Fruit fly (Drosophila melanogaster) whole organism, embryonic: ENCODE data around the gene SmydA-9.
A peak's percentile ranks its signal among the peaks of the same experiment; 100 is the strongest.

Experiments
- B-H1 ChIP-seq: fragments of 200-800 bp; sonication (Bioruptor generic); IDR thresholded peaks from 3 replicates; pipeline ENCODE4 v1.3.6; 2022; ENCODE audit warnings: missing biosample characterization, missing genetic modification characterization
- CG10147 ChIP-seq: fragments of 200-800 bp; sonication (Bioruptor generic); optimal IDR thresholded peaks from 2 replicates; lab custom pipeline; 2019; ENCODE audit warnings: missing biosample characterization, mild to moderate bottlenecking, missing genetic modification characterization, moderate library complexity
- CG10267 ChIP-seq: fragments of 200-800 bp; sonication (Bioruptor generic); optimal IDR thresholded peaks from 2 replicates; lab custom pipeline; 2018; ENCODE audit warnings: missing biosample characterization, mild to moderate bottlenecking, missing genetic modification characterization, moderate library complexity
- CG11398 ChIP-seq: fragments of 200-800 bp; sonication (Bioruptor generic); optimal IDR thresholded peaks from 2 replicates; lab custom pipeline; 2016; ENCODE audit warnings: missing biosample characterization, missing genetic modification characterization
- CG14710 ChIP-seq: fragments of 200-800 bp; sonication (Bioruptor generic); optimal IDR thresholded peaks from 3 replicates; lab custom pipeline; 2019; ENCODE audit warnings: missing biosample characterization, mild to moderate bottlenecking, missing genetic modification characterization, moderate library complexity
- CG14965 ChIP-seq: fragments of 200-800 bp; sonication (Bioruptor generic); optimal IDR thresholded peaks from 2 replicates; lab custom pipeline; 2016; ENCODE audit warnings: missing biosample characterization, missing genetic modification characterization, borderline replicate concordance
- CG15696 ChIP-seq: fragments of 200-800 bp; sonication (Bioruptor generic); optimal IDR thresholded peaks from 2 replicates; lab custom pipeline; 2019; ENCODE audit warnings: missing biosample characterization, mild to moderate bottlenecking, missing genetic modification characterization, moderate library complexity
- CG17186 ChIP-seq: fragments of 200-800 bp; sonication (Bioruptor generic); optimal IDR thresholded peaks from 3 replicates; lab custom pipeline; 2017; ENCODE audit warnings: missing biosample characterization, missing genetic modification reagents, missing genetic modification characterization
- CG18262 ChIP-seq: fragments of 200-800 bp; optimal IDR thresholded peaks from 3 replicates; lab custom pipeline; 2019; ENCODE audit warnings: missing biosample characterization, mild to moderate bottlenecking, missing genetic modification characterization, moderate library complexity
- CG3407 ChIP-seq: fragments of 200-800 bp; sonication (Bioruptor generic); optimal IDR thresholded peaks from 2 replicates; lab custom pipeline; 2018; ENCODE audit warnings: missing biosample characterization, mild to moderate bottlenecking, missing genetic modification characterization
- CG4730 ChIP-seq: fragments of 200-800 bp; sonication (Bioruptor generic); IDR thresholded peaks from 2 replicates; pipeline ENCODE4 v1.3.6; 2022; ENCODE audit warnings: missing biosample characterization, missing genetic modification characterization
- CG7357 ChIP-seq: fragments of 200-800 bp; sonication (Bioruptor generic); IDR thresholded peaks from 3 replicates; pipeline ENCODE4 v1.3.6; 2022; ENCODE audit warnings: missing biosample characterization, missing genetic modification characterization
- CG7963 ChIP-seq: fragments of 200-800 bp; sonication (Bioruptor generic); IDR thresholded peaks from 3 replicates; pipeline ENCODE4 v1.3.6; 2022; ENCODE audit warnings: missing biosample characterization, missing genetic modification characterization; ENCODE audit not compliant: partially characterized antibody
- CG7987 ChIP-seq: fragments of 200-800 bp; sonication (Bioruptor generic); optimal IDR thresholded peaks from 2 replicates; lab custom pipeline; 2018; ENCODE audit warnings: missing biosample characterization, mild to moderate bottlenecking, missing genetic modification characterization, moderate library complexity
- CG8290 ChIP-seq, 3 experiments: fragments of 200-800 bp; sonication (Bioruptor generic); optimal IDR thresholded peaks; 2 replicates each; lab custom pipeline; 2016 to 2019; ENCODE audit warnings: missing biosample characterization in 3 of 3, missing genetic modification characterization in 3 of 3, mild to moderate bottlenecking in 2 of 3, moderate library complexity in 1 of 3
- D19A ChIP-seq: fragments of 200-800 bp; optimal IDR thresholded peaks from 3 replicates; lab custom pipeline; 2019; ENCODE audit warnings: missing biosample characterization, mild to moderate bottlenecking, missing genetic modification characterization, moderate library complexity
- Dip3 ChIP-seq: fragments of 200-800 bp; sonication (Bioruptor generic); optimal IDR thresholded peaks from 3 replicates; lab custom pipeline; 2016; ENCODE audit warnings: missing biosample characterization, missing genetic modification characterization
- Eip74EF ChIP-seq, 2 experiments: fragments of 200-800 bp in 1 of 2; fragments of >200 bp in 1 of 2; sonication (Bioruptor generic) in 1 of 2; optimal IDR thresholded peaks; 2 replicates each; lab custom pipeline; 2017 to 2019; ENCODE audit warnings: missing biosample characterization in 2 of 2, missing genetic modification characterization in 2 of 2, mild to moderate bottlenecking in 1 of 2, moderate library complexity in 1 of 2
- Hsf ChIP-seq: fragments of 200-800 bp; sonication (Bioruptor generic); optimal IDR thresholded peaks from 3 replicates; lab custom pipeline; 2016; ENCODE audit warnings: missing biosample characterization, missing genetic modification characterization
- MESR4 ChIP-seq: fragments of 200-800 bp; sonication (Bioruptor generic); optimal IDR thresholded peaks from 2 replicates; lab custom pipeline; 2018; ENCODE audit warnings: missing biosample characterization, mild to moderate bottlenecking, missing genetic modification characterization, moderate library complexity
- NC2α ChIP-seq: fragments of 200-800 bp; sonication (Bioruptor generic); optimal IDR thresholded peaks from 2 replicates; lab custom pipeline; 2016; ENCODE audit warnings: missing biosample characterization, missing genetic modification characterization
- NK7.1 ChIP-seq: fragments of 200-800 bp; sonication (Bioruptor generic); optimal IDR thresholded peaks from 3 replicates; lab custom pipeline; 2016; ENCODE audit warnings: missing biosample characterization, missing genetic modification characterization
- Oli ChIP-seq: fragments of 200-800 bp; sonication (Bioruptor generic); optimal IDR thresholded peaks from 2 replicates; lab custom pipeline; 2018; ENCODE audit warnings: missing biosample characterization, mild to moderate bottlenecking, missing genetic modification characterization, moderate library complexity
- Six4 ChIP-seq: fragments of 200-800 bp; sonication (Bioruptor generic); optimal IDR thresholded peaks from 2 replicates; lab custom pipeline; 2016; ENCODE audit warnings: missing biosample characterization, missing genetic modification characterization
- Spps ChIP-seq: fragments of 200-800 bp; sonication (Bioruptor generic); optimal IDR thresholded peaks from 2 replicates; lab custom pipeline; 2018; ENCODE audit warnings: missing biosample characterization, mild to moderate bottlenecking, missing genetic modification characterization
- TFAM ChIP-seq: fragments of 200-800 bp; sonication (Bioruptor generic); optimal IDR thresholded peaks from 2 replicates; lab custom pipeline; 2017; ENCODE audit warnings: missing biosample characterization, missing genetic modification characterization, inconsistent platforms
- Tbp ChIP-seq: fragments of >200 bp; optimal IDR thresholded peaks from 2 replicates; lab custom pipeline; 2018; ENCODE audit warnings: missing biosample characterization, missing genetic modification characterization
- Xrp1 ChIP-seq: fragments of 200-800 bp; sonication (Bioruptor generic); IDR thresholded peaks from 2 replicates; pipeline ENCODE4 v1.3.6; 2022; ENCODE audit warnings: missing biosample characterization, missing genetic modification characterization
- btn ChIP-seq: fragments of 200-800 bp; sonication (Bioruptor generic); optimal IDR thresholded peaks from 2 replicates; lab custom pipeline; 2016; ENCODE audit warnings: missing biosample characterization, missing genetic modification characterization
- cad ChIP-seq: fragments of >200 bp; optimal IDR thresholded peaks from 2 replicates; lab custom pipeline; 2017; ENCODE audit warnings: missing biosample characterization, missing genetic modification characterization
- caup ChIP-seq: fragments of 200-800 bp; sonication (Bioruptor generic); optimal IDR thresholded peaks from 3 replicates; lab custom pipeline; 2017; ENCODE audit warnings: missing biosample characterization, mild to moderate bottlenecking, missing genetic modification characterization, moderate library complexity; ENCODE audit not compliant: severe bottlenecking
- dati ChIP-seq: fragments of 200-800 bp; sonication (Bioruptor generic); IDR thresholded peaks from 2 replicates; pipeline ENCODE4 v1.3.6; 2022; ENCODE audit warnings: missing biosample characterization, missing genetic modification characterization
- ewg ChIP-seq: fragments of 200-800 bp; sonication (Bioruptor generic); optimal IDR thresholded peaks from 3 replicates; lab custom pipeline; 2017; ENCODE audit warnings: mild to moderate bottlenecking, missing biosample characterization, missing genetic modification reagents, missing genetic modification characterization
- exex ChIP-seq: fragments of 200-800 bp; sonication (Bioruptor generic); optimal IDR thresholded peaks from 4 replicates; lab custom pipeline; 2018; ENCODE audit warnings: missing biosample characterization, mild to moderate bottlenecking, missing genetic modification characterization, moderate library complexity
- fd96Cb ChIP-seq: fragments of 200-800 bp; sonication (Bioruptor generic); optimal IDR thresholded peaks from 2 replicates; lab custom pipeline; 2018; ENCODE audit warnings: missing biosample characterization, mild to moderate bottlenecking, missing genetic modification characterization, moderate library complexity
- fu2 ChIP-seq: fragments of 200-800 bp; sonication (Bioruptor generic); optimal IDR thresholded peaks from 2 replicates; lab custom pipeline; 2016; ENCODE audit warnings: missing biosample characterization, missing genetic modification characterization
- gcm ChIP-seq: fragments of 200-800 bp; sonication (Bioruptor generic); optimal IDR thresholded peaks from 2 replicates; lab custom pipeline; 2019; ENCODE audit warnings: missing biosample characterization, mild to moderate bottlenecking, missing genetic modification characterization, moderate library complexity
- gem ChIP-seq: fragments of 200-800 bp; sonication (Bioruptor generic); optimal IDR thresholded peaks from 2 replicates; lab custom pipeline; 2019; ENCODE audit warnings: missing biosample characterization, mild to moderate bottlenecking, missing genetic modification characterization, moderate library complexity
- insv ChIP-seq, 2 experiments: fragments of 200-800 bp; sonication (Bioruptor generic); optimal IDR thresholded peaks; 3 replicates each; lab custom pipeline; 2016 to 2018; ENCODE audit warnings: missing biosample characterization in 2 of 2, missing genetic modification characterization in 2 of 2
- inv ChIP-seq: fragments of 200-800 bp; sonication (Bioruptor generic); IDR thresholded peaks from 2 replicates; pipeline ENCODE4 v1.3.6; 2022; ENCODE audit warnings: missing biosample characterization, missing genetic modification characterization; ENCODE audit not compliant: partially characterized antibody
- lola ChIP-seq, 3 experiments: fragments of >200 bp in 2 of 3; fragments of 200-800 bp in 1 of 3; sonication (Bioruptor generic) in 1 of 3; optimal IDR thresholded peaks; 2 replicates each; lab custom pipeline; 2017 to 2019; ENCODE audit warnings: missing biosample characterization in 3 of 3, missing genetic modification characterization in 3 of 3, mild to moderate bottlenecking in 1 of 3, moderate library complexity in 1 of 3
- maf-S ChIP-seq: fragments of 200-800 bp; sonication (Bioruptor generic); optimal IDR thresholded peaks from 2 replicates; lab custom pipeline; 2016; ENCODE audit warnings: missing biosample characterization, missing genetic modification characterization
- nerfin-1 ChIP-seq: fragments of 200-800 bp; sonication (Bioruptor generic); optimal IDR thresholded peaks from 3 replicates; lab custom pipeline; 2019; ENCODE audit warnings: missing biosample characterization, mild to moderate bottlenecking, missing genetic modification characterization, moderate library complexity
- oc ChIP-seq: fragments of 200-800 bp; sonication (Bioruptor generic); optimal IDR thresholded peaks from 2 replicates; lab custom pipeline; 2018; ENCODE audit warnings: missing biosample characterization, mild to moderate bottlenecking, missing genetic modification characterization, moderate library complexity
- odd ChIP-seq: fragments of 200-800 bp; sonication (Bioruptor generic); optimal IDR thresholded peaks from 2 replicates; lab custom pipeline; 2017; ENCODE audit warnings: missing biosample characterization, mild to moderate bottlenecking, missing genetic modification characterization
- slbo ChIP-seq: fragments of 200-800 bp; sonication (Bioruptor generic); IDR thresholded peaks from 2 replicates; pipeline ENCODE4 v1.3.6; 2022; ENCODE audit warnings: missing biosample characterization, missing genetic modification characterization
- sr ChIP-seq: fragments of 200-800 bp; sonication (Bioruptor generic); IDR thresholded peaks from 3 replicates; pipeline ENCODE4 v1.3.6; 2022; ENCODE audit warnings: missing biosample characterization, missing genetic modification characterization
- tap ChIP-seq: fragments of 200-800 bp; optimal IDR thresholded peaks from 3 replicates; lab custom pipeline; 2019; ENCODE audit warnings: missing biosample characterization, mild to moderate bottlenecking, missing genetic modification characterization, moderate library complexity
- unpg ChIP-seq: fragments of 200-800 bp; sonication (Bioruptor generic); optimal IDR thresholded peaks from 3 replicates; lab custom pipeline; 2018; ENCODE audit warnings: missing biosample characterization, mild to moderate bottlenecking, missing genetic modification characterization, moderate library complexity
- yki ChIP-seq: fragments of >200 bp; optimal IDR thresholded peaks from 3 replicates; lab custom pipeline; 2018

Gene SmydA-9

DNA sequence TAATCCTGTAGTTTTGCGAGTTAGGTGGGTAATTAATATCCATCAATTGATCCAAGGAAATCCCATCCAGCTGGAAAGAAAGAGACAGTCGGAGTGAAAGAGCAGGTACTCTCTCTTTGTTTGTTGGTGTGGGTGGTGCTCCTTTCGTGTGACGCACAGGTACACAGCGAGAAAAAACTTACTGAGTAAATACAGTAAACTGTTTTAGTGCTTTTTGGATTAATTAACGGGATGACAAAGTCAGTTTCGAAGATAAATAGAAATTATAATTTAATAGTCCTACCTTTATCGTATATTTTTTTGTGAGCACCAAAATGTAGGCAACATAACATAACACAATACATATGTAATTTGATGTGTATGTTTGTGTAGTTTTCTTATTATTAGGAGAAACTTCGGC is 37.4 kb upstream of the SmydA-9 start (continued):
- TF ChIP-seq insv (GFP tag; optimal IDR thresholded peaks at IDR 0.05; lab: Kevin White, UChicago): no peak
- no peak for TF ChIP-seq maf-S (GFP tag; lab: Kevin White, UChicago)
- peak; percentile 8 for TF ChIP-seq D19A (tag; lab: Kevin White, UChicago)
- TF ChIP-seq caup (GFP tag; lab: Kevin White, UChicago): no peak
- no peak for TF ChIP-seq Tbp (GFP tag; lab: Kevin White, UChicago)
- TF ChIP-seq slbo (GFP tag; lab: Robert Waterston, UW): no peak
- no peak for TF ChIP-seq dati (GFP tag; lab: Robert Waterston, UW)
- TF ChIP-seq Spps (tag; lab: Kevin White, UChicago): no peak
- no peak for TF ChIP-seq oc
- TF ChIP-seq unpg (GFP tag; lab: Kevin White, UChicago): peak; percentile 29
- TF ChIP-seq CG4730 (GFP tag; lab: Robert Waterston, UW): no peak
- no peak for TF ChIP-seq CG7987 (GFP tag; lab: Kevin White, UChicago)
- TF ChIP-seq MESR4 (GFP tag; lab: Kevin White, UChicago): no peak
- no peak for TF ChIP-seq Eip74EF (GFP tag; optimal IDR thresholded peaks at IDR 0.05; lab: Kevin White, UChicago)
- peak; percentile 28 for TF ChIP-seq CG18262
- TF ChIP-seq exex (tag; lab: Kevin White, UChicago): no peak
- TF ChIP-seq odd (GFP tag; lab: Kevin White, UChicago): no peak
- TF ChIP-seq fd96Cb (tag; lab: Kevin White, UChicago): peak; percentile 17
- no peak for TF ChIP-seq yki (lab: Kevin White, UChicago)
- TF ChIP-seq NC2α: no peak
- TF ChIP-seq CG11398: no peak
- TF ChIP-seq Dip3 (GFP tag; lab: Kevin White, UChicago): no peak
- TF ChIP-seq CG7963 (GFP tag; lab: Robert Waterston, UW): no peak
- TF ChIP-seq CG8290 (GFP tag; optimal IDR thresholded peaks at IDR 0.05; lab: Kevin White, UChicago): no peak
- TF ChIP-seq CG8290 (tag; optimal IDR thresholded peaks at IDR 0.05; lab: Kevin White, UChicago): no peak
- no peak for TF ChIP-seq Oli (tag; lab: Kevin White, UChicago)
- TF ChIP-seq CG14965 (GFP tag; lab: Kevin White, UChicago): no peak
- TF ChIP-seq lola (GFP tag; optimal IDR thresholded peaks at IDR 0.05; lab: Kevin White, UChicago): peak in 1 of 3 experiments; percentile 39
- TF ChIP-seq Six4: no peak
- peak; percentile 32 for TF ChIP-seq CG10267 (tag; lab: Kevin White, UChicago)
- TF ChIP-seq btn (GFP tag; lab: Kevin White, UChicago): no peak
- TF ChIP-seq sr (GFP tag; lab: Robert Waterston, UW): no peak
- no peak for TF ChIP-seq CG10147 (GFP tag; lab: Kevin White, UChicago)
- TF ChIP-seq CG7357: no peak
- peak; percentile 7 for TF ChIP-seq CG14710 (tag; lab: Kevin White, UChicago)
- no peak for TF ChIP-seq B-H1 (GFP tag; lab: Robert Waterston, UW)
- no peak for TF ChIP-seq NK7.1 (GFP tag; lab: Kevin White, UChicago)
- no peak for TF ChIP-seq CG15696 (tag; lab: Kevin White, UChicago)
- TF ChIP-seq gem (tag; lab: Kevin White, UChicago): peak; percentile 59
- TF ChIP-seq tap (tag; lab: Kevin White, UChicago): no peak
- TF ChIP-seq Hsf (GFP tag; lab: Kevin White, UChicago): peak; percentile 30
- TF ChIP-seq nerfin-1 (tag; lab: Kevin White, UChicago): no peak
- TF ChIP-seq ewg (GFP tag; lab: Kevin White, UChicago): no peak
- no peak for TF ChIP-seq CG17186 (GFP tag; lab: Kevin White, UChicago)
- TF ChIP-seq cad (GFP tag; lab: Kevin White, UChicago): no peak
- peak; percentile 54; the same call in 1 of the 2 replicates for TF ChIP-seq Xrp1 (GFP tag; lab: Robert Waterston, UW)
- no peak for TF ChIP-seq gcm (GFP tag; lab: Kevin White, UChicago)
- TF ChIP-seq CG3407 (GFP tag; lab: Kevin White, UChicago): no peak
- TF ChIP-seq TFAM (GFP tag; lab: Kevin White, UChicago): no peak
- no peak for TF ChIP-seq fu2 (GFP tag; lab: Kevin White, UChicago)
- no peak for TF ChIP-seq inv
